Fruit fly (Drosophila melanogaster) whole organism, wandering third instar larva: ENCODE data around the gene pn.

ENCODE experiments used
- Abd-B ChIP-seq: fragments of >200 bp; optimal IDR thresholded peaks from 2 replicates; lab custom pipeline; 2017; ENCODE audit warnings: missing biosample characterization, missing genetic modification characterization
- CG32264 ChIP-seq: fragments of 200-800 bp; sonication (Bioruptor generic); optimal IDR thresholded peaks from 2 replicates; lab custom pipeline; 2016; ENCODE audit warnings: missing biosample characterization, missing genetic modification characterization
- CG9705 ChIP-seq: fragments of 200-800 bp; sonication (Bioruptor generic); optimal IDR thresholded peaks from 2 replicates; lab custom pipeline; 2018; ENCODE audit warnings: missing biosample characterization, mild to moderate bottlenecking, missing genetic modification characterization
- CrebA ChIP-seq: fragments of 200-800 bp; sonication (Bioruptor generic); optimal IDR thresholded peaks from 2 replicates; lab custom pipeline; 2016; ENCODE audit warnings: missing biosample characterization, mild to moderate bottlenecking, missing genetic modification characterization, borderline replicate concordance
- Dfd ChIP-seq: fragments of >200 bp; optimal IDR thresholded peaks from 2 replicates; lab custom pipeline; 2017; ENCODE audit warnings: missing biosample characterization, missing genetic modification characterization
- Dif ChIP-seq: fragments of 200-275, 200-300 bp; sonication (Bioruptor generic); optimal IDR thresholded peaks from 2 replicates; lab custom pipeline; 2018; ENCODE audit warnings: missing biosample characterization, missing genetic modification characterization; ENCODE audit not compliant: partially characterized antibody
- GATAd ChIP-seq: sonication (Bioruptor generic); optimal IDR thresholded peaks from 2 replicates; lab custom pipeline; 2016; ENCODE audit warnings: missing biosample characterization, missing genetic modification characterization
- HLH106 ChIP-seq: fragments of 200-800 bp; optimal IDR thresholded peaks from 3 replicates; lab custom pipeline; 2019; ENCODE audit warnings: missing biosample characterization, mild to moderate bottlenecking, missing genetic modification characterization, moderate library complexity
- Hnf4 ChIP-seq: fragments of 200-800 bp; sonication (Bioruptor generic); optimal IDR thresholded peaks from 2 replicates; lab custom pipeline; 2016; ENCODE audit warnings: missing biosample characterization, mild to moderate bottlenecking, missing genetic modification characterization
- Hr78 ChIP-seq: fragments of >200 bp; optimal IDR thresholded peaks from 2 replicates; lab custom pipeline; 2017; ENCODE audit warnings: missing biosample characterization, missing genetic modification characterization
- Hr83 ChIP-seq: fragments of 200-300 bp; sonication (Bioruptor generic); optimal IDR thresholded peaks from 2 replicates; lab custom pipeline; 2016; ENCODE audit warnings: missing biosample characterization, mild to moderate bottlenecking, missing genetic modification characterization, moderate library complexity; ENCODE audit not compliant: poor library complexity, severe bottlenecking
- Jra ChIP-seq: sonication (Bioruptor generic); optimal IDR thresholded peaks from 2 replicates; lab custom pipeline; 2016; ENCODE audit warnings: missing biosample characterization, missing genetic modification characterization
- Mio ChIP-seq: sonication (Bioruptor generic); optimal IDR thresholded peaks from 2 replicates; lab custom pipeline; 2016; ENCODE audit warnings: missing biosample characterization, missing genetic modification characterization
- Myc ChIP-seq: fragments of >200 bp; optimal IDR thresholded peaks from 2 replicates; lab custom pipeline; 2017
- N ChIP-seq: fragments of >200 bp; optimal IDR thresholded peaks from 2 replicates; lab custom pipeline; 2018; ENCODE audit warnings: missing biosample characterization, missing external identifiers, missing genetic modification characterization
- Rel ChIP-seq, 2 experiments: fragments of 200-800 bp; sonication (Bioruptor generic) in 1 of 2; optimal IDR thresholded peaks; 2 replicates in 1 of 2; 3 replicates in 1 of 2; lab custom pipeline; 2016 to 2019; ENCODE audit warnings: mild to moderate bottlenecking in 2 of 2, missing biosample characterization in 2 of 2, missing genetic modification characterization in 2 of 2, moderate library complexity in 1 of 2
- Sp1 ChIP-seq: fragments of 200-800 bp; sonication (Bioruptor generic); optimal IDR thresholded peaks from 3 replicates; lab custom pipeline; 2019; ENCODE audit warnings: missing biosample characterization, mild to moderate bottlenecking, missing genetic modification characterization, moderate library complexity
- Vsx2 ChIP-seq: fragments of 200-300, 225-300 bp; sonication (Bioruptor generic); optimal IDR thresholded peaks from 2 replicates; lab custom pipeline; 2018; ENCODE audit warnings: missing biosample characterization, missing genetic modification characterization; ENCODE audit not compliant: partially characterized antibody
- br ChIP-seq: fragments of 200-800 bp; sonication (Bioruptor generic); optimal IDR thresholded peaks from 2 replicates; lab custom pipeline; 2016; ENCODE audit warnings: missing biosample characterization, missing genetic modification characterization
- dl ChIP-seq, 2 experiments: fragments of 175-275, 200-275 bp in 1 of 2; fragments of 200-275 bp in 1 of 2; sonication (Bioruptor generic); optimal IDR thresholded peaks; lab custom pipeline; 2018; ENCODE audit warnings: mild to moderate bottlenecking in 2 of 2, missing biosample characterization in 2 of 2, missing genetic modification characterization in 2 of 2, moderate library complexity in 2 of 2; ENCODE audit not compliant: partially characterized antibody in 2 of 2, insufficient read depth in 1 of 2
- dsf ChIP-seq: sonication (Bioruptor generic); optimal IDR thresholded peaks from 2 replicates; lab custom pipeline; 2016; ENCODE audit warnings: missing biosample characterization, missing genetic modification characterization, borderline replicate concordance
- foxo ChIP-seq, 2 experiments: fragments of 200-800 bp; sonication (Bioruptor generic); optimal IDR thresholded peaks; 2 replicates in 1 of 2; 3 replicates in 1 of 2; lab custom pipeline; 2016 to 2017; ENCODE audit warnings: missing biosample characterization in 2 of 2, missing genetic modification characterization in 2 of 2
- fru ChIP-seq: fragments of 200-800 bp; sonication (Bioruptor generic); optimal IDR thresholded peaks from 3 replicates; lab custom pipeline; 2016; ENCODE audit warnings: missing biosample characterization, mild to moderate bottlenecking, missing genetic modification characterization
- h ChIP-seq: fragments of 200-800 bp; sonication (Bioruptor generic); optimal IDR thresholded peaks from 3 replicates; lab custom pipeline; 2016; ENCODE audit warnings: missing biosample characterization, mild to moderate bottlenecking, missing genetic modification characterization
- jim ChIP-seq: fragments of 175-275, 200-325 bp; sonication (Bioruptor generic); optimal IDR thresholded peaks from 2 replicates; lab custom pipeline; 2016; ENCODE audit warnings: missing biosample characterization, mild to moderate bottlenecking, missing genetic modification characterization
- lola ChIP-seq: fragments of >200 bp; optimal IDR thresholded peaks from 2 replicates; lab custom pipeline; 2017; ENCODE audit warnings: missing biosample characterization, missing genetic modification characterization
- pan ChIP-seq: fragments of >200 bp; optimal IDR thresholded peaks from 2 replicates; lab custom pipeline; 2017
- psq ChIP-seq: fragments of 200-800 bp; sonication (Bioruptor generic); optimal IDR thresholded peaks from 3 replicates; lab custom pipeline; 2017; ENCODE audit warnings: missing biosample characterization, mild to moderate bottlenecking, missing genetic modification characterization, moderate library complexity
- rgr ChIP-seq: fragments of 200-800 bp; sonication (Bioruptor generic); optimal IDR thresholded peaks from 3 replicates; lab custom pipeline; 2016; ENCODE audit warnings: missing biosample characterization, mild to moderate bottlenecking, missing genetic modification characterization
- sage ChIP-seq: fragments of 200-800 bp; sonication (Bioruptor generic); optimal IDR thresholded peaks from 2 replicates; lab custom pipeline; 2016; ENCODE audit warnings: missing biosample characterization, mild to moderate bottlenecking, missing genetic modification characterization
- sv ChIP-seq: fragments of 200-800 bp; sonication (Bioruptor generic); optimal IDR thresholded peaks from 3 replicates; lab custom pipeline; 2016; ENCODE audit warnings: missing biosample characterization, missing genetic modification characterization
- tai ChIP-seq: sonication (Bioruptor generic); optimal IDR thresholded peaks from 2 replicates; lab custom pipeline; 2016; ENCODE audit warnings: missing biosample characterization, missing genetic modification characterization
- usp ChIP-seq: fragments of >200 bp; optimal IDR thresholded peaks from 2 replicates; lab custom pipeline; 2017; ENCODE audit warnings: missing biosample characterization, missing genetic modification characterization

pn gene

DNA sequence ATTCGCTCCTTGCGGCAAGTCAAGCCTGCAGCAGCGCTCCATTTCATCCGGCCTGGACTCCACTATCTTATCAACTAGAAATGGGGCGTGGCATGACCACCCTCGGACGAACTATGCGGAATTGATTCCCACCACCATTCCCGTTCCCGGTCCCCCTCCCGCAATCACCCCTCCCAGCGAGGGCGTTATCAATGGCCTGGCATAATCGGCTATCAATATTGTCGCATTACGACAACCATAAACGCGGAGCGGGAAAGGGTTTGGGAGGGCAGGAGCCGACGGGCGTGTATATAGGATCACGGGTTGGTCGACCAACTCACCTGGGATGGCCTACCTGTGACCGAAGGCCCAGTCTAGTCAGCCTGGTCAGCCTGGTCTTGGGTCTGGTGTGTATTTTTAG is 12.1 kb downstream of the pn start:
- TF ChIP-seq Vsx2 (GFP tag; lab: Kevin White, UChicago): no peak
- no peak for TF ChIP-seq dsf (GFP tag; lab: Kevin White, UChicago)
- TF ChIP-seq Myc (lab: Kevin White, UChicago): no peak
- TF ChIP-seq Dif: no peak
- TF ChIP-seq N: no peak
- no peak for TF ChIP-seq GATAd (GFP tag; lab: Kevin White, UChicago)
- TF ChIP-seq tai (GFP tag; lab: Kevin White, UChicago): no peak
- no peak for TF ChIP-seq jim (GFP tag; lab: Kevin White, UChicago)
- no peak for TF ChIP-seq lola
- TF ChIP-seq rgr (GFP tag; lab: Kevin White, UChicago): no peak
- no peak for TF ChIP-seq fru
- no peak for TF ChIP-seq psq (GFP tag; lab: Kevin White, UChicago)
- TF ChIP-seq Mio (GFP tag; lab: Kevin White, UChicago): no peak
- TF ChIP-seq br (GFP tag; lab: Kevin White, UChicago): no peak
- no peak for TF ChIP-seq h
- TF ChIP-seq foxo (GFP tag; optimal IDR thresholded peaks at IDR 0.05; lab: Kevin White, UChicago): no peak
- TF ChIP-seq CG32264 (GFP tag; lab: Kevin White, UChicago): no peak
- no peak for TF ChIP-seq Hnf4 (GFP tag; lab: Kevin White, UChicago)

DNA sequence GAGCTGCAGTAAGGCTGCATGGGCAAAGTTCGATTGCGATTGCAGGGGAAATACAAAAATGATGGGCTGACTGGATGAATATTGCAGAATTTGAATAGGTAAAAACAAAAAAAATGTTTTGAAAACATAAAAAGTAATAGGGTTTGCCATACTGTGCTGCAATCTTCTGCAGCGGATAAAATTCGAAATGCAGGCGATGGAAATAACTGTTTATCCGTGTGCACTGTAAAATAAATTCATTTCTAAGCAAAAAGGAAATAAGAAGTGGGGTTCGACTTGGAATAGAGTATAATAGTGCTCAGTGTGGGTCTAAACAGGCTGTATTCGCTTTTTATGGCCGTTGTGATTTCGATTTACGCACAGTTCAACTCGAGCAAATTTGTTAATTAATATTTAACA is 12.8 kb downstream of the pn start, which contains the start of gene CG14053:
TSS of gene CG14053 (minus strand) at position 101 of the 399 bp plus-strand sequence.
- TF ChIP-seq dl (GFP tag; optimal IDR thresholded peaks at IDR 0.05; lab: Kevin White, UChicago; ENCODE audit: insufficient read depth in 1 of 2, partially characterized antibody in 2 of 2) (no peak), pan (lab: Kevin White, UChicago) (no peak), Rel (GFP tag; optimal IDR thresholded peaks at IDR 0.05; lab: Kevin White, UChicago) (no peak), Rel (tag; optimal IDR thresholded peaks at IDR 0.05; lab: Kevin White, UChicago) (peak; percentile 82)

DNA sequence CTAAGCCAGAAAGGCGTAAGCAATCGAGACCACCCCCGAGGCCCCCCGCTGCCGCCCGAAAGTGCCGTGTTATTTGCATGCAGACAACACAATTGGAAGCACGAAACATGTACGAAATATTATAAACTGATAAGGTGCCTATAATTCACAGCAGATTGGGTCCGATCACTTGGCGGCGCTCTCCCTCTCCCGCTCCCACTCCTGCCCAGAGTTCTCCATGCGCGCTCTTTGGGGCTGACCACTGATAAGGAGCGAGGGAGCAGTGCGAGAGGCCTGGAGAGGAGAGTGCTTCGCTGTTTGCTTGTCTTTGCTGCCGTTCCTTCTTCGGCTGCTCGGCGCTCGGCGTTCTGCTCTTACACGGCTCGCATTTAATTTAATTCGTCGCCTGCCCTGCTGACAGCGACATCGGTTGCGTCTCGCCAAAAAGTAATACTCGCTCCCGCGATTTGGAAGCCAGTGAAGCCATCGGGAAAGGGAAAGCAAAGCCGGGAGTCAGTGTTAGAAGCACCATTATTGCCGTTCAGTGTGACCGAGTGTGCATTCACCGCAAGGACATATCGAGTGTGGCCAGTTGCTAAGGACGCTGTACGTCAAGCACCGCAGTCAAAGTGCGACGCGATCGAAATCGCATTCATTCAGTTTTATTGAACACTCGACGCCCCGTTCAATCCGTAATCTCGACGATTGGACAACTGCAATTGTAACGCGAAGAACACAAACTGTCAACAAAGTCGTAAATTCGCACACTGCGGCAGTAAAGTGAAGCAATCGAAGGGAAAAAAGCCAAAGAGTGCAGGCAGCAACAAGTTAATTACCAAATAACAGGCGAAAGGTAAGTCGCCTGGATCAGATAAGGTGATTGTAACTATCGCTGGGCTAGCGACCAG is 13.4 kb downstream of the pn start:
- TF ChIP-seq tai (GFP tag; lab: Kevin White, UChicago) (no peak), Rel (GFP tag; optimal IDR thresholded peaks at IDR 0.05; lab: Kevin White, UChicago) (peak; percentile 42), Rel (tag; optimal IDR thresholded peaks at IDR 0.05; lab: Kevin White, UChicago) (peak; percentile 70), Vsx2 (GFP tag; lab: Kevin White, UChicago) (peak; percentile 23), h (peak; percentile 69), dl (GFP tag; optimal IDR thresholded peaks at IDR 0.05; lab: Kevin White, UChicago; ENCODE audit: insufficient read depth in 1 of 2, partially characterized antibody in 2 of 2) (peak; percentile 85 to 94), usp (GFP tag; lab: Kevin White, UChicago) (no peak), sage (GFP tag; lab: Kevin White, UChicago) (no peak), Hr78 (GFP tag; lab: Kevin White, UChicago) (no peak), CrebA (GFP tag; lab: Kevin White, UChicago) (no peak), fru (no peak), pan (lab: Kevin White, UChicago) (no peak), br (GFP tag; lab: Kevin White, UChicago) (peak; percentile 5), HLH106 (no peak), Hr83 (GFP tag; lab: Kevin White, UChicago) (peak; percentile 47), dsf (GFP tag; lab: Kevin White, UChicago) (no peak), Jra (GFP tag; lab: Kevin White, UChicago) (no peak), CG9705 (GFP tag; lab: Kevin White, UChicago) (no peak), Dif (peak; percentile 95), foxo (GFP tag; optimal IDR thresholded peaks at IDR 0.05; lab: Kevin White, UChicago) (no peak), Dfd (GFP tag; lab: Kevin White, UChicago) (no peak), Sp1 (GFP tag; lab: Kevin White, UChicago) (no peak), sv (GFP tag; lab: Kevin White, UChicago) (no peak), Hnf4 (GFP tag; lab: Kevin White, UChicago) (peak; percentile 41), Abd-B (no peak)
